Worm (Caenorhabditis elegans): ENCODE results near the gene fdgt-2.

DNA sequence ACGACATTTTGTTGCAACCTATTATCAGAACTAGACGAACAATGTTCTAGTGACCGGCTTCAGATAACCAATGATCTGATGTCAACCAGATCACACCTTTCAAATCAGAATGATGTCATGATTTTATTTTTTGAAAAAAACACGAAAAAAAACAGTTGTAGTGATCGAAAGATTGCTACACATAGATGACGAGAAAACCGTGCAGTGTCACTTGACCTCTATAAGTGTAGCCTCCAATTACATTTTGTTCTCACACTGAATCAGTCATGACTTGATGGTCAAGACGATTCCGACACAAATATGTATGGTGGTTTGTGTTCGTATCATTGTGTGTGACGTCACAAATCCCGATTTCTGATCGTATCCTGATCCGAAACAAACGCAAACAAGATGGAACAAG, 22.7 kb downstream of the fdgt-2 start:
- TF ChIP-seq unc-62 (GFP tag; optimal IDR thresholded peaks at IDR 0.05) = no peak
- TF ChIP-seq aly-2 (tag; optimal IDR thresholded peaks at IDR 0.05) = no peak
- TF ChIP-seq nhr-237 (tag; optimal IDR thresholded peaks at IDR 0.05) = no peak
- TF ChIP-seq ama-1 (optimal IDR thresholded peaks at IDR 0.05) = no peak
- no peak for TF ChIP-seq F13H6.1 (tag; optimal IDR thresholded peaks at IDR 0.05)
- TF ChIP-seq nhr-12 (tag; optimal IDR thresholded peaks at IDR 0.05) = no peak
- TF ChIP-seq nhr-11 (tag; optimal IDR thresholded peaks at IDR 0.05) = no peak
- TF ChIP-seq fos-1 (tag; optimal IDR thresholded peaks at IDR 0.05) = no peak
- no peak for TF ChIP-seq elt-3 (tag; optimal IDR thresholded peaks at IDR 0.05)

Measured in whole organism, L2 larva.